Fruit fly (Drosophila melanogaster): ENCODE data around the gene HP4.
A peak's percentile ranks its signal among the peaks of the same experiment; 100 is the strongest.

Gene HP4

dm6 chr3L:7978777-7979649 is 3.1 kb upstream of the HP4 start, which contains the start of gene nmo (continued):
- TF ChIP-seq tap (tag; optimal IDR thresholded peaks at IDR 0.05) (no peak), Hmx (GFP tag; optimal IDR thresholded peaks at IDR 0.05) (no peak), CG9932 (GFP tag; IDR thresholded peaks at IDR 0.05) (no peak), CG1233 (GFP tag; optimal IDR thresholded peaks at IDR 0.05) (no peak), CG12744 (GFP tag; optimal IDR thresholded peaks at IDR 0.05) (no peak), CG14014 (GFP tag; IDR thresholded peaks at IDR 0.05) (no peak), Eip74EF (GFP tag; optimal IDR thresholded peaks at IDR 0.05) (peak in 1 of 2 experiments; percentile 75), Fer2 (tag; optimal IDR thresholded peaks at IDR 0.05) (no peak), CG10543 (GFP tag; optimal IDR thresholded peaks at IDR 0.05) (peak; percentile 68), Mes4 (GFP tag; optimal IDR thresholded peaks at IDR 0.05) (no peak), CG34224 (GFP tag; IDR thresholded peaks at IDR 0.05; ENCODE audit: partially characterized antibody) (no peak), pum (GFP tag; optimal IDR thresholded peaks at IDR 0.05) (no peak), CG2875 (GFP tag; optimal IDR thresholded peaks at IDR 0.05) (no peak), CG9727 (GFP tag; optimal IDR thresholded peaks at IDR 0.05) (peak; percentile 34), CG15601 (tag; optimal IDR thresholded peaks at IDR 0.05) (no peak), maf-S (GFP tag; optimal IDR thresholded peaks at IDR 0.05) (no peak), CkIIα-i1 (GFP tag; IDR thresholded peaks at IDR 0.05) (no peak), grn (GFP tag; optimal IDR thresholded peaks at IDR 0.05) (no peak), dysf (GFP tag; IDR thresholded peaks at IDR 0.05) (no peak), CG16813 (GFP tag; IDR thresholded peaks at IDR 0.05; ENCODE audit: partially characterized antibody) (no peak), ac (GFP tag; optimal IDR thresholded peaks at IDR 0.05) (no peak), CG18599 (GFP tag; optimal IDR thresholded peaks at IDR 0.05) (no peak), mam (GFP tag; optimal IDR thresholded peaks at IDR 0.05) (peak; percentile 8), CG11696 (GFP tag; IDR thresholded peaks at IDR 0.05) (no peak), tna (GFP tag; IDR thresholded peaks at IDR 0.05; ENCODE audit: partially characterized antibody) (no peak), CG8290 (GFP tag; optimal IDR thresholded peaks at IDR 0.05) (no peak), CG8290 (tag; optimal IDR thresholded peaks at IDR 0.05) (peak in 1 of 2 experiments; percentile 63), Atf6 (GFP tag; IDR thresholded peaks at IDR 0.05) (no peak), al (GFP tag; IDR thresholded peaks at IDR 0.05) (no peak), Doc2 (GFP tag; IDR thresholded peaks at IDR 0.05) (no peak), CG1832 (GFP tag; optimal IDR thresholded peaks at IDR 0.05) (peak; percentile 41), D19B (GFP tag; optimal IDR thresholded peaks at IDR 0.05) (no peak), CG4730 (GFP tag; IDR thresholded peaks at IDR 0.05) (no peak), odd (GFP tag; optimal IDR thresholded peaks at IDR 0.05) (peak; percentile 12), Hr39 (optimal IDR thresholded peaks at IDR 0.05) (no peak), C15 (GFP tag; IDR thresholded peaks at IDR 0.05) (no peak), mld (GFP tag; IDR thresholded peaks at IDR 0.05; ENCODE audit: partially characterized antibody) (no peak), tx (GFP tag; optimal IDR thresholded peaks at IDR 0.05) (no peak), crc (GFP tag; optimal IDR thresholded peaks at IDR 0.05) (no peak), Blimp-1 (GFP tag; optimal IDR thresholded peaks at IDR 0.05) (no peak), CG2889 (GFP tag; IDR thresholded peaks at IDR 0.05) (no peak), CG15073 (GFP tag; optimal IDR thresholded peaks at IDR 0.05) (no peak), CG8359 (GFP tag; optimal IDR thresholded peaks at IDR 0.05; ENCODE audit: borderline replicate concordance) (no peak), CoRest (tag; optimal IDR thresholded peaks at IDR 0.05) (no peak), Ravus (GFP tag; IDR thresholded peaks at IDR 0.05) (no peak), Sox100B (GFP tag; optimal IDR thresholded peaks at IDR 0.05) (peak; percentile 2), CG13624 (GFP tag; optimal IDR thresholded peaks at IDR 0.05) (peak; percentile 59), gcm2 (GFP tag; optimal IDR thresholded peaks at IDR 0.05) (no peak), CG12219 (GFP tag; optimal IDR thresholded peaks at IDR 0.05) (no peak), klu (GFP tag; IDR thresholded peaks at IDR 0.05) (no peak)

Measured in whole organism, embryonic.